Worm (Caenorhabditis elegans): ENCODE results near the gene fat-3.

- TF ChIP-seq lin-39 (tag; optimal IDR thresholded peaks at IDR 0.05) (no peak), R02D3.7 (tag; optimal IDR thresholded peaks at IDR 0.05) (no peak), nhr-12 (tag; optimal IDR thresholded peaks at IDR 0.05) (no peak)
These were observed 41.1 kb upstream of the fat-3 start for ce11 chrIV:9761751-9762150.
